Fruit fly (Drosophila melanogaster) whole organism, embryonic: ENCODE data around the gene ND-24.

Source experiments
- Antp ChIP-seq: fragments of 200-800 bp; sonication (Bioruptor generic); optimal IDR thresholded peaks from 3 replicates; lab custom pipeline; 2016; ENCODE audit warnings: missing biosample characterization, missing genetic modification characterization
- BtbVII ChIP-seq: fragments of 200-800 bp; sonication (Bioruptor generic); optimal IDR thresholded peaks from 3 replicates; lab custom pipeline; 2017; ENCODE audit warnings: missing biosample characterization, mild to moderate bottlenecking, missing genetic modification characterization
- CG10462 ChIP-seq: fragments of 200-800 bp; sonication (Bioruptor generic); optimal IDR thresholded peaks from 2 replicates; lab custom pipeline; 2016; ENCODE audit warnings: missing biosample characterization, missing genetic modification characterization
- CG11695 ChIP-seq: fragments of 200-800 bp; sonication (Bioruptor generic); IDR thresholded peaks from 3 replicates; pipeline ENCODE4 v1.3.6; 2022; ENCODE audit warnings: missing biosample characterization, missing genetic modification characterization
- CG12659 ChIP-seq: fragments of 200-800 bp; sonication (Bioruptor generic); optimal IDR thresholded peaks from 3 replicates; lab custom pipeline; 2017; ENCODE audit warnings: mild to moderate bottlenecking, missing biosample characterization, missing genetic modification reagents, missing genetic modification characterization
- CG12769 ChIP-seq: fragments of 200-800 bp; sonication (Bioruptor generic); optimal IDR thresholded peaks from 2 replicates; lab custom pipeline; 2019; ENCODE audit warnings: missing biosample characterization, mild to moderate bottlenecking, missing genetic modification characterization, moderate library complexity
- CG14014 ChIP-seq: fragments of 200-800 bp; sonication (Bioruptor generic); IDR thresholded peaks from 2 replicates; pipeline ENCODE4 v1.3.6; 2022; ENCODE audit warnings: missing biosample characterization, missing genetic modification characterization
- CG15696 ChIP-seq: fragments of 200-800 bp; sonication (Bioruptor generic); optimal IDR thresholded peaks from 2 replicates; lab custom pipeline; 2019; ENCODE audit warnings: missing biosample characterization, mild to moderate bottlenecking, missing genetic modification characterization, moderate library complexity
- CG1647 ChIP-seq: fragments of 200-800 bp; sonication (Bioruptor generic); optimal IDR thresholded peaks from 3 replicates; lab custom pipeline; 2016; ENCODE audit warnings: missing biosample characterization, missing genetic modification characterization
- CG17829 ChIP-seq: fragments of 200-800 bp; optimal IDR thresholded peaks from 2 replicates; lab custom pipeline; 2019; ENCODE audit warnings: missing biosample characterization, mild to moderate bottlenecking, missing genetic modification characterization, moderate library complexity
- CG17912 ChIP-seq: fragments of 200-800 bp; sonication (Bioruptor generic); optimal IDR thresholded peaks from 2 replicates; lab custom pipeline; 2018; ENCODE audit warnings: missing biosample characterization, mild to moderate bottlenecking, missing genetic modification characterization
- CG2678 ChIP-seq: fragments of 200-800 bp; sonication (Bioruptor generic); optimal IDR thresholded peaks from 3 replicates; lab custom pipeline; 2019; ENCODE audit warnings: missing biosample characterization, mild to moderate bottlenecking, missing genetic modification characterization, moderate library complexity
- CG31224 ChIP-seq: fragments of 200-800 bp; sonication (Bioruptor generic); IDR thresholded peaks from 2 replicates; pipeline ENCODE4 v1.3.6; 2022; ENCODE audit warnings: missing biosample characterization, missing genetic modification characterization
- CG4424 ChIP-seq: fragments of 200-800 bp; sonication (Bioruptor generic); optimal IDR thresholded peaks from 3 replicates; lab custom pipeline; 2016; ENCODE audit warnings: missing biosample characterization, missing genetic modification characterization
- CG4854 ChIP-seq: fragments of 200-800 bp; sonication (Bioruptor generic); optimal IDR thresholded peaks from 2 replicates; lab custom pipeline; 2016; ENCODE audit warnings: missing biosample characterization, missing genetic modification characterization, inconsistent platforms
- CG6813 ChIP-seq: fragments of 200-800 bp; sonication (Bioruptor generic); optimal IDR thresholded peaks from 2 replicates; lab custom pipeline; 2017; ENCODE audit warnings: missing biosample characterization, missing genetic modification characterization, mild to moderate bottlenecking, moderate library complexity, missing genetic modification reagents
- CG7556 ChIP-seq: fragments of 200-800 bp; sonication (Bioruptor generic); optimal IDR thresholded peaks from 2 replicates; lab custom pipeline; 2017; ENCODE audit warnings: missing biosample characterization, mild to moderate bottlenecking, missing genetic modification characterization
- Dad ChIP-seq: fragments of 200-800 bp; sonication (Bioruptor generic); optimal IDR thresholded peaks from 3 replicates; lab custom pipeline; 2016; ENCODE audit warnings: missing biosample characterization, missing genetic modification characterization
- Gug ChIP-seq: fragments of 200-800 bp; sonication (Bioruptor generic); IDR thresholded peaks from 4 replicates; pipeline ENCODE4 v1.3.6; 2022; ENCODE audit warnings: missing biosample characterization, missing genetic modification characterization
- Hr39 ChIP-seq: fragments of >200 bp; optimal IDR thresholded peaks from 2 replicates; lab custom pipeline; 2017
- Hr78 ChIP-seq, 2 experiments: fragments of 200-800 bp in 1 of 2; fragments of >200 bp in 1 of 2; sonication (Bioruptor generic) in 1 of 2; optimal IDR thresholded peaks; 2 replicates each; lab custom pipeline; 2017 to 2019; ENCODE audit warnings: missing biosample characterization in 2 of 2, missing genetic modification characterization in 2 of 2, mild to moderate bottlenecking in 1 of 2, moderate library complexity in 1 of 2
- Lhr ChIP-seq: fragments of 200-800 bp; sonication (Bioruptor generic); optimal IDR thresholded peaks from 3 replicates; lab custom pipeline; 2017; ENCODE audit warnings: mild to moderate bottlenecking, missing biosample characterization, missing genetic modification reagents, missing genetic modification characterization
- Max ChIP-seq: fragments of 200-800 bp; sonication (Bioruptor generic); optimal IDR thresholded peaks from 2 replicates; lab custom pipeline; 2016; ENCODE audit warnings: missing biosample characterization, mild to moderate bottlenecking, missing genetic modification characterization
- NFAT ChIP-seq: fragments of 200-800 bp; sonication (Bioruptor generic); IDR thresholded peaks from 2 replicates; pipeline ENCODE4 v1.3.6; 2022; ENCODE audit warnings: missing biosample characterization, missing genetic modification characterization
- Ptx1 ChIP-seq: fragments of 200-800 bp; sonication (Bioruptor generic); IDR thresholded peaks from 2 replicates; pipeline ENCODE4 v1.3.6; 2022; ENCODE audit warnings: missing biosample characterization, missing genetic modification characterization
- Rx ChIP-seq: fragments of 200-800 bp; sonication (Bioruptor generic); IDR thresholded peaks from 2 replicates; pipeline ENCODE4 v1.3.6; 2022; ENCODE audit warnings: missing biosample characterization, missing genetic modification characterization
- Sin3A ChIP-seq: fragments of >200 bp; optimal IDR thresholded peaks from 2 replicates; lab custom pipeline; 2018
- Sox100B ChIP-seq: fragments of 200-800 bp; sonication (Bioruptor generic); optimal IDR thresholded peaks from 3 replicates; lab custom pipeline; 2018; ENCODE audit warnings: missing biosample characterization, mild to moderate bottlenecking, missing genetic modification characterization
- Sox102F ChIP-seq: fragments of 200-800 bp; sonication (Bioruptor generic); optimal IDR thresholded peaks from 2 replicates; lab custom pipeline; 2018; ENCODE audit warnings: missing biosample characterization, mild to moderate bottlenecking, missing genetic modification characterization, moderate library complexity
- TFAM ChIP-seq: fragments of 200-800 bp; sonication (Bioruptor generic); optimal IDR thresholded peaks from 2 replicates; lab custom pipeline; 2017; ENCODE audit warnings: missing biosample characterization, missing genetic modification characterization, inconsistent platforms
- ac ChIP-seq: fragments of 200-800 bp; sonication (Bioruptor generic); optimal IDR thresholded peaks from 3 replicates; lab custom pipeline; 2017; ENCODE audit warnings: missing biosample characterization, mild to moderate bottlenecking, missing genetic modification characterization
- ap ChIP-seq: fragments of 200-800 bp; sonication (Bioruptor generic); IDR thresholded peaks from 2 replicates; pipeline ENCODE4 v1.3.6; 2022; ENCODE audit warnings: missing biosample characterization, missing genetic modification characterization
- bsh ChIP-seq, 2 experiments: fragments of 200-800 bp; sonication (Bioruptor generic); optimal IDR thresholded peaks; 2 replicates each; lab custom pipeline; 2017 to 2018; ENCODE audit warnings: mild to moderate bottlenecking in 2 of 2, missing biosample characterization in 2 of 2, missing genetic modification characterization in 2 of 2, moderate library complexity in 1 of 2
- cad ChIP-seq: fragments of >200 bp; optimal IDR thresholded peaks from 2 replicates; lab custom pipeline; 2017; ENCODE audit warnings: missing biosample characterization, missing genetic modification characterization
- chn ChIP-seq: fragments of 200-800 bp; sonication (Bioruptor generic); optimal IDR thresholded peaks from 2 replicates; lab custom pipeline; 2016; ENCODE audit warnings: missing biosample characterization, missing genetic modification characterization
- dm ChIP-seq: fragments of 200-800 bp; sonication (Bioruptor generic); optimal IDR thresholded peaks from 3 replicates; lab custom pipeline; 2016; ENCODE audit warnings: missing biosample characterization, missing genetic modification characterization
- en ChIP-seq: fragments of 200-800 bp; sonication (Bioruptor generic); optimal IDR thresholded peaks from 2 replicates; lab custom pipeline; 2016; ENCODE audit warnings: missing biosample characterization, missing genetic modification characterization
- ftz-f1 ChIP-seq: fragments of 200-800 bp; sonication (Bioruptor generic); optimal IDR thresholded peaks from 2 replicates; lab custom pipeline; 2016; ENCODE audit warnings: missing biosample characterization, missing genetic modification characterization
- gcm ChIP-seq: fragments of 200-800 bp; sonication (Bioruptor generic); optimal IDR thresholded peaks from 2 replicates; lab custom pipeline; 2019; ENCODE audit warnings: missing biosample characterization, mild to moderate bottlenecking, missing genetic modification characterization, moderate library complexity
- gro ChIP-seq: fragments of 200-800 bp; sonication (Bioruptor generic); optimal IDR thresholded peaks from 2 replicates; lab custom pipeline; 2016; ENCODE audit warnings: missing biosample characterization, missing genetic modification characterization
- knrl ChIP-seq: fragments of 200-800 bp; sonication (Bioruptor generic); IDR thresholded peaks from 3 replicates; pipeline ENCODE4 v1.3.6; 2022; ENCODE audit warnings: missing biosample characterization, missing genetic modification characterization; ENCODE audit not compliant: partially characterized antibody
- oc ChIP-seq: fragments of 200-800 bp; sonication (Bioruptor generic); optimal IDR thresholded peaks from 2 replicates; lab custom pipeline; 2018; ENCODE audit warnings: missing biosample characterization, mild to moderate bottlenecking, missing genetic modification characterization, moderate library complexity
- prd ChIP-seq, 3 experiments: fragments of >200 bp in 2 of 3; fragments of 200-800 bp in 1 of 3; sonication (Bioruptor generic) in 1 of 3; optimal IDR thresholded peaks in 2 of 3; IDR thresholded peaks in 1 of 3; 2 replicates in 2 of 3; 3 replicates in 1 of 3; pipeline versions ENCODE4 v1.3.6 to Lab custom; 2017 to 2022; ENCODE audit warnings: missing biosample characterization in 1 of 3, missing genetic modification characterization in 1 of 3
- pzg ChIP-seq: fragments of 200-800 bp; sonication (Bioruptor generic); optimal IDR thresholded peaks from 3 replicates; lab custom pipeline; 2018; ENCODE audit warnings: missing biosample characterization, mild to moderate bottlenecking, missing genetic modification characterization, moderate library complexity
- run ChIP-seq: fragments of 200-800 bp; sonication (Bioruptor generic); optimal IDR thresholded peaks from 3 replicates; lab custom pipeline; 2018; ENCODE audit warnings: missing biosample characterization, mild to moderate bottlenecking, missing genetic modification characterization
- sim ChIP-seq: fragments of 200-800 bp; sonication (Bioruptor generic); IDR thresholded peaks from 2 replicates; pipeline ENCODE4 v1.3.6; 2022; ENCODE audit warnings: missing biosample characterization, missing genetic modification characterization
- tgo ChIP-seq: fragments of 200-800 bp; sonication (Bioruptor generic); IDR thresholded peaks from 3 replicates; pipeline ENCODE4 v1.3.6; 2022; ENCODE audit warnings: missing biosample characterization, missing genetic modification characterization
- tio ChIP-seq: fragments of 200-800 bp; sonication (Bioruptor generic); optimal IDR thresholded peaks from 2 replicates; lab custom pipeline; 2017; ENCODE audit warnings: missing biosample characterization, missing genetic modification characterization, inconsistent platforms
- tna ChIP-seq: fragments of 200-800 bp; sonication (Bioruptor generic); IDR thresholded peaks from 2 replicates; pipeline ENCODE4 v1.3.6; 2022; ENCODE audit warnings: missing biosample characterization, missing genetic modification characterization; ENCODE audit not compliant: partially characterized antibody
- ttk ChIP-seq: fragments of 200-800 bp; sonication (Bioruptor generic); IDR thresholded peaks from 2 replicates; pipeline ENCODE4 v2.1.2; 2022; ENCODE audit warnings: missing biosample characterization, missing genetic modification characterization
- twi ChIP-seq: fragments of 200-800 bp; optimal IDR thresholded peaks from 2 replicates; lab custom pipeline; 2019; ENCODE audit warnings: missing biosample characterization, mild to moderate bottlenecking, missing genetic modification characterization, moderate library complexity
- yki ChIP-seq: fragments of >200 bp; optimal IDR thresholded peaks from 3 replicates; lab custom pipeline; 2018

Gene ND-24

DNA sequence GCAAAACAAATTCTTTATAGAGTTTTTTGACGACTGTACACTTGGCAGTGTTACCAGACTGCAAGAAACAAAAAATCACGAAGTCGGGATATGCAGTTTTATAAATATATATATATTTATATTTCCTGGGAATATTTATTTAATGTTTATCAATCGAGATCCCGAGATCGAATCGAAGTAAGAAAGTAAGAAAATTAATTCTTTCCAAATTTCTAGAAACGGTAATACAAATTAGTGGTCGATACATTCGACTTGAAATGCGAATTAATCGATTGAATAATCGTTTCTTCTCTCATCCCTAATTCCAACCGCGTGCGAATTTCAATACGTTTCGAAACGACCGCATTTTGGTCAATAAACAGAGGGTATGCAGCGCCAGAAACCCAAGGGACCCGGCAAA, 4.1 kb downstream of the ND-24 start, which contains the start of the genes CG8289 and CG5800 (continued):
- TF ChIP-seq CG31224 (GFP tag; lab: Robert Waterston, UW): no peak
- no peak for TF ChIP-seq ftz-f1 (GFP tag; lab: Kevin White, UChicago)
- TF ChIP-seq tna: no peak
- TF ChIP-seq CG4854 (GFP tag; lab: Kevin White, UChicago): no peak
- TF ChIP-seq Hr78 (GFP tag; optimal IDR thresholded peaks at IDR 0.05; lab: Kevin White, UChicago): no peak
- TF ChIP-seq knrl (GFP tag; lab: Robert Waterston, UW): peak; percentile 68
- no peak for TF ChIP-seq CG2678 (tag; lab: Kevin White, UChicago)
- TF ChIP-seq tio: no peak
- no peak for TF ChIP-seq BtbVII (GFP tag; lab: Kevin White, UChicago)
- no peak for TF ChIP-seq CG7556
- no peak for TF ChIP-seq gcm (GFP tag; lab: Kevin White, UChicago)
- TF ChIP-seq TFAM (GFP tag; lab: Kevin White, UChicago): no peak
- no peak for TF ChIP-seq bsh (GFP tag; optimal IDR thresholded peaks at IDR 0.05; lab: Kevin White, UChicago)
- 0 out of 2 replicates have a peak, but pooled peaks have one; percentile 15 for TF ChIP-seq Ptx1 (GFP tag; lab: Robert Waterston, UW)
- TF ChIP-seq ap (GFP tag; lab: Robert Waterston, UW): no peak
- peak; percentile 2 for TF ChIP-seq CG4424 (GFP tag; lab: Kevin White, UChicago)
- TF ChIP-seq run (tag; lab: Kevin White, UChicago): no peak
- TF ChIP-seq CG12659 (GFP tag; lab: Kevin White, UChicago): peak; percentile 65
- TF ChIP-seq ttk (GFP tag; lab: Robert Waterston, UW): no peak
- no peak for TF ChIP-seq Sox102F (GFP tag; lab: Kevin White, UChicago)
- no peak for TF ChIP-seq chn (GFP tag; lab: Kevin White, UChicago)
- TF ChIP-seq CG6813: no peak
- TF ChIP-seq CG15696 (tag; lab: Kevin White, UChicago): peak; percentile 20
- no peak for TF ChIP-seq tgo (GFP tag; lab: Robert Waterston, UW)
- no peak for TF ChIP-seq gro (GFP tag; lab: Kevin White, UChicago)
- TF ChIP-seq CG12769 (tag; lab: Kevin White, UChicago): no peak
- no peak for TF ChIP-seq Antp (GFP tag; lab: Kevin White, UChicago)
- peak; percentile 49 for TF ChIP-seq pzg
- no peak for TF ChIP-seq Gug (GFP tag; lab: Robert Waterston, UW)
- no peak for TF ChIP-seq Rx
- TF ChIP-seq CG1647: no peak
- no peak for TF ChIP-seq en
- TF ChIP-seq yki (lab: Kevin White, UChicago): no peak
- TF ChIP-seq CG11695 (GFP tag; lab: Robert Waterston, UW): no peak
- no peak for TF ChIP-seq CG14014 (GFP tag; lab: Robert Waterston, UW)
- no peak for TF ChIP-seq NFAT (GFP tag; lab: Robert Waterston, UW)
- TF ChIP-seq twi (tag; lab: Kevin White, UChicago): no peak
- TF ChIP-seq CG17912 (GFP tag; lab: Kevin White, UChicago): no peak
- TF ChIP-seq CG10462 (GFP tag; lab: Kevin White, UChicago): no peak
- no peak for TF ChIP-seq oc (tag; lab: Kevin White, UChicago)
- no peak for TF ChIP-seq ac (GFP tag; lab: Kevin White, UChicago)
- TF ChIP-seq prd (optimal IDR thresholded peaks at IDR 0.05; lab: Kevin White, UChicago): no peak
- no peak for TF ChIP-seq prd (GFP tag; IDR thresholded peaks at IDR 0.05; lab: Robert Waterston, UW)
- TF ChIP-seq Hr39 (lab: Kevin White, UChicago): no peak
- no peak for TF ChIP-seq Sin3A
- no peak for TF ChIP-seq sim (GFP tag; lab: Robert Waterston, UW)
- peak; percentile 56 for TF ChIP-seq dm (GFP tag; lab: Kevin White, UChicago)
- no peak for TF ChIP-seq cad
- no peak for TF ChIP-seq Dad
- TF ChIP-seq Sox100B (GFP tag; lab: Kevin White, UChicago): no peak
- no peak for TF ChIP-seq Lhr (GFP tag; lab: Kevin White, UChicago)
- peak; percentile 65 for TF ChIP-seq CG17829
- peak; percentile 34 for TF ChIP-seq Max (GFP tag; lab: Kevin White, UChicago)
